Fruit fly (Drosophila melanogaster) whole organism, embryonic: ENCODE results near the gene Efr.
A peak's percentile ranks its signal among the peaks of the same experiment; 100 is the strongest.

Experiments used
- CG10267 ChIP-seq: fragments of 200-800 bp; sonication (Bioruptor generic); optimal IDR thresholded peaks from 2 replicates; lab custom pipeline; 2018; ENCODE audit warnings: missing biosample characterization, mild to moderate bottlenecking, missing genetic modification characterization, moderate library complexity
- CG10979 ChIP-seq: fragments of 200-800 bp; sonication (Bioruptor generic); optimal IDR thresholded peaks from 2 replicates; lab custom pipeline; 2018; ENCODE audit warnings: missing biosample characterization, mild to moderate bottlenecking, missing genetic modification characterization, moderate library complexity
- CG11398 ChIP-seq: fragments of 200-800 bp; sonication (Bioruptor generic); optimal IDR thresholded peaks from 2 replicates; lab custom pipeline; 2016; ENCODE audit warnings: missing biosample characterization, missing genetic modification characterization
- CG11723 ChIP-seq: fragments of 200-800 bp; sonication (Bioruptor generic); optimal IDR thresholded peaks from 2 replicates; lab custom pipeline; 2017; ENCODE audit warnings: missing biosample characterization, mild to moderate bottlenecking, missing genetic modification characterization
- CG12236 ChIP-seq: fragments of 200-800 bp; sonication (Bioruptor generic); optimal IDR thresholded peaks from 2 replicates; lab custom pipeline; 2016; ENCODE audit warnings: missing biosample characterization, missing genetic modification characterization
- CG12942 ChIP-seq: fragments of 200-800 bp; sonication (Bioruptor generic); optimal IDR thresholded peaks from 3 replicates; lab custom pipeline; 2016; ENCODE audit warnings: missing biosample characterization, missing genetic modification characterization
- CG13424 ChIP-seq: fragments of 200-800 bp; sonication (Bioruptor generic); optimal IDR thresholded peaks from 2 replicates; lab custom pipeline; 2019; ENCODE audit warnings: missing biosample characterization, mild to moderate bottlenecking, missing genetic modification characterization, moderate library complexity
- CG14710 ChIP-seq: fragments of 200-800 bp; sonication (Bioruptor generic); optimal IDR thresholded peaks from 3 replicates; lab custom pipeline; 2019; ENCODE audit warnings: missing biosample characterization, mild to moderate bottlenecking, missing genetic modification characterization, moderate library complexity
- CG17359 ChIP-seq: fragments of 200-800 bp; sonication (Bioruptor generic); optimal IDR thresholded peaks from 3 replicates; lab custom pipeline; 2018; ENCODE audit warnings: missing biosample characterization, mild to moderate bottlenecking, missing genetic modification characterization, moderate library complexity
- CG2116 ChIP-seq: fragments of 200-800 bp; sonication (Bioruptor generic); optimal IDR thresholded peaks from 3 replicates; lab custom pipeline; 2018; ENCODE audit warnings: missing biosample characterization, mild to moderate bottlenecking, missing genetic modification characterization
- CG2678 ChIP-seq: fragments of 200-800 bp; sonication (Bioruptor generic); optimal IDR thresholded peaks from 3 replicates; lab custom pipeline; 2019; ENCODE audit warnings: missing biosample characterization, mild to moderate bottlenecking, missing genetic modification characterization, moderate library complexity
- CG3065 ChIP-seq: fragments of 200-800 bp; sonication (Bioruptor generic); optimal IDR thresholded peaks from 2 replicates; lab custom pipeline; 2016; ENCODE audit warnings: missing biosample characterization, missing genetic modification characterization
- CG3838 ChIP-seq: fragments of 200-800 bp; sonication (Bioruptor generic); optimal IDR thresholded peaks from 3 replicates; lab custom pipeline; 2016; ENCODE audit warnings: missing biosample characterization, missing genetic modification characterization
- CG5180 ChIP-seq: fragments of 200-800 bp; sonication (Bioruptor generic); optimal IDR thresholded peaks from 3 replicates; lab custom pipeline; 2017; ENCODE audit warnings: missing biosample characterization, missing genetic modification characterization, mild to moderate bottlenecking, moderate library complexity, missing genetic modification reagents
- CG7372 ChIP-seq: fragments of 200-800 bp; sonication (Bioruptor generic); IDR thresholded peaks from 2 replicates; pipeline ENCODE4 v1.3.6; 2022; ENCODE audit warnings: missing biosample characterization, missing genetic modification characterization
- CG7839 ChIP-seq: fragments of 200-800 bp; sonication (Bioruptor generic); optimal IDR thresholded peaks from 3 replicates; lab custom pipeline; 2018; ENCODE audit warnings: missing biosample characterization, mild to moderate bottlenecking, missing genetic modification characterization, moderate library complexity
- CG8944 ChIP-seq: fragments of 200-800 bp; sonication (Bioruptor generic); optimal IDR thresholded peaks from 3 replicates; lab custom pipeline; 2016; ENCODE audit warnings: missing biosample characterization, missing genetic modification characterization
- Dref ChIP-seq: fragments of 200-800 bp; sonication (Bioruptor generic); IDR thresholded peaks from 2 replicates; pipeline ENCODE4 v1.3.6; 2022; ENCODE audit warnings: missing biosample characterization, missing genetic modification characterization
- Hey ChIP-seq: fragments of 200-800 bp; sonication (Bioruptor generic); optimal IDR thresholded peaks from 3 replicates; lab custom pipeline; 2018; ENCODE audit warnings: missing biosample characterization, mild to moderate bottlenecking, missing genetic modification characterization
- Hr78 ChIP-seq, 2 experiments: fragments of 200-800 bp in 1 of 2; fragments of >200 bp in 1 of 2; sonication (Bioruptor generic) in 1 of 2; optimal IDR thresholded peaks; 2 replicates each; lab custom pipeline; 2017 to 2019; ENCODE audit warnings: missing biosample characterization in 2 of 2, missing genetic modification characterization in 2 of 2, mild to moderate bottlenecking in 1 of 2, moderate library complexity in 1 of 2
- Mes4 ChIP-seq: fragments of 200-800 bp; sonication (Bioruptor generic); optimal IDR thresholded peaks from 2 replicates; lab custom pipeline; 2016; ENCODE audit warnings: missing biosample characterization, missing genetic modification characterization
- NfI ChIP-seq: fragments of 200-800 bp; sonication (Bioruptor generic); optimal IDR thresholded peaks from 3 replicates; lab custom pipeline; 2018; ENCODE audit warnings: missing biosample characterization, mild to moderate bottlenecking, missing genetic modification characterization, moderate library complexity
- Rfx ChIP-seq: fragments of 200-800 bp; sonication (Bioruptor generic); IDR thresholded peaks from 2 replicates; pipeline ENCODE4 v1.3.6; 2022; ENCODE audit warnings: missing biosample characterization, missing genetic modification characterization
- Sox100B ChIP-seq: fragments of 200-800 bp; sonication (Bioruptor generic); optimal IDR thresholded peaks from 3 replicates; lab custom pipeline; 2018; ENCODE audit warnings: missing biosample characterization, mild to moderate bottlenecking, missing genetic modification characterization
- Ssrp ChIP-seq: fragments of 200-800 bp; sonication (Bioruptor generic); optimal IDR thresholded peaks from 2 replicates; lab custom pipeline; 2018; ENCODE audit warnings: missing biosample characterization, mild to moderate bottlenecking, missing genetic modification characterization, moderate library complexity
- Trl ChIP-seq, 3 experiments: fragments of >200 bp in 2 of 3; fragments of 200-800 bp in 1 of 3; sonication (Bioruptor generic) in 1 of 3; optimal IDR thresholded peaks; 2 replicates in 1 of 3; 3 replicates in 2 of 3; lab custom pipeline; 2016 to 2017; ENCODE audit warnings: missing biosample characterization in 1 of 3, missing genetic modification characterization in 1 of 3
- Vsx1 ChIP-seq: fragments of 200-800 bp; sonication (Bioruptor generic); optimal IDR thresholded peaks from 2 replicates; lab custom pipeline; 2017; ENCODE audit warnings: missing biosample characterization, mild to moderate bottlenecking, missing genetic modification characterization, missing genetic modification reagents
- Xrp1 ChIP-seq: fragments of 200-800 bp; sonication (Bioruptor generic); IDR thresholded peaks from 2 replicates; pipeline ENCODE4 v1.3.6; 2022; ENCODE audit warnings: missing biosample characterization, missing genetic modification characterization
- YL-1 ChIP-seq: fragments of 200-800 bp; sonication (Bioruptor generic); optimal IDR thresholded peaks from 3 replicates; lab custom pipeline; 2017; ENCODE audit warnings: missing biosample characterization, mild to moderate bottlenecking, missing genetic modification characterization
- ara ChIP-seq: fragments of 200-800 bp; sonication (Bioruptor generic); IDR thresholded peaks from 2 replicates; pipeline ENCODE4 v1.3.6; 2022; ENCODE audit warnings: missing biosample characterization, missing genetic modification characterization
- br ChIP-seq: fragments of >200 bp; optimal IDR thresholded peaks from 2 replicates; lab custom pipeline; 2017
- chif ChIP-seq, 2 experiments: fragments of 200-800 bp; sonication (Bioruptor generic); optimal IDR thresholded peaks; 3 replicates each; lab custom pipeline; 2016; ENCODE audit warnings: missing biosample characterization in 2 of 2, missing genetic modification characterization in 2 of 2
- croc ChIP-seq: fragments of 200-800 bp; sonication (Bioruptor generic); conservative IDR thresholded peaks from 3 replicates; pipeline ENCODE4 v1.3.6; 2022; ENCODE audit warnings: missing biosample characterization, missing genetic modification characterization
- dati ChIP-seq: fragments of 200-800 bp; sonication (Bioruptor generic); IDR thresholded peaks from 2 replicates; pipeline ENCODE4 v1.3.6; 2022; ENCODE audit warnings: missing biosample characterization, missing genetic modification characterization
- dmrt11E ChIP-seq: fragments of 200-800 bp; sonication (Bioruptor generic); optimal IDR thresholded peaks from 3 replicates; lab custom pipeline; 2018; ENCODE audit warnings: missing biosample characterization, mild to moderate bottlenecking, missing genetic modification characterization, moderate library complexity
- dysf ChIP-seq: fragments of 200-800 bp; sonication (Bioruptor generic); IDR thresholded peaks from 3 replicates; pipeline ENCODE4 v1.3.6; 2022; ENCODE audit warnings: missing biosample characterization, missing genetic modification characterization
- emc ChIP-seq: fragments of 200-800 bp; sonication (Bioruptor generic); optimal IDR thresholded peaks from 2 replicates; lab custom pipeline; 2016; ENCODE audit warnings: missing biosample characterization, missing genetic modification characterization
- exex ChIP-seq: fragments of 200-800 bp; sonication (Bioruptor generic); optimal IDR thresholded peaks from 4 replicates; lab custom pipeline; 2018; ENCODE audit warnings: missing biosample characterization, mild to moderate bottlenecking, missing genetic modification characterization, moderate library complexity
- hbn ChIP-seq: fragments of 200-800 bp; sonication (Bioruptor generic); IDR thresholded peaks from 2 replicates; pipeline ENCODE4 v1.3.6; 2022; ENCODE audit warnings: missing biosample characterization, missing genetic modification characterization; ENCODE audit not compliant: partially characterized antibody
- kay ChIP-seq: fragments of 200-800 bp; sonication (Bioruptor generic); optimal IDR thresholded peaks from 2 replicates; lab custom pipeline; 2016; ENCODE audit warnings: missing biosample characterization, missing genetic modification characterization
- onecut ChIP-seq: fragments of 200-800 bp; sonication (Bioruptor generic); IDR thresholded peaks from 2 replicates; pipeline ENCODE4 v1.3.6; 2022; ENCODE audit warnings: missing biosample characterization, missing genetic modification characterization
- peb ChIP-seq: fragments of 200-800 bp; sonication (Bioruptor generic); IDR thresholded peaks from 2 replicates; pipeline ENCODE4 v1.3.6; 2022; ENCODE audit warnings: missing biosample characterization, missing genetic modification characterization
- pho ChIP-seq: fragments of 200-800 bp; sonication (Bioruptor generic); optimal IDR thresholded peaks from 2 replicates; lab custom pipeline; 2016; ENCODE audit warnings: missing biosample characterization, missing genetic modification characterization
- prd ChIP-seq, 3 experiments: fragments of >200 bp in 2 of 3; fragments of 200-800 bp in 1 of 3; sonication (Bioruptor generic) in 1 of 3; optimal IDR thresholded peaks in 2 of 3; IDR thresholded peaks in 1 of 3; 2 replicates in 2 of 3; 3 replicates in 1 of 3; pipeline versions ENCODE4 v1.3.6 to Lab custom; 2017 to 2022; ENCODE audit warnings: missing biosample characterization in 1 of 3, missing genetic modification characterization in 1 of 3
- shn ChIP-seq: fragments of 200-800 bp; sonication (Bioruptor generic); optimal IDR thresholded peaks from 3 replicates; lab custom pipeline; 2016; ENCODE audit warnings: missing biosample characterization, missing genetic modification characterization
- sr ChIP-seq: fragments of 200-800 bp; sonication (Bioruptor generic); IDR thresholded peaks from 3 replicates; pipeline ENCODE4 v1.3.6; 2022; ENCODE audit warnings: missing biosample characterization, missing genetic modification characterization
- tin ChIP-seq: fragments of 200-800 bp; sonication (Bioruptor generic); optimal IDR thresholded peaks from 3 replicates; lab custom pipeline; 2016; ENCODE audit warnings: missing biosample characterization, missing genetic modification characterization
- unpg ChIP-seq: fragments of 200-800 bp; sonication (Bioruptor generic); optimal IDR thresholded peaks from 3 replicates; lab custom pipeline; 2018; ENCODE audit warnings: missing biosample characterization, mild to moderate bottlenecking, missing genetic modification characterization, moderate library complexity
- usp ChIP-seq: fragments of >200 bp; optimal IDR thresholded peaks from 2 replicates; lab custom pipeline; 2017; ENCODE audit warnings: missing biosample characterization, missing genetic modification characterization
- yki ChIP-seq: fragments of >200 bp; optimal IDR thresholded peaks from 3 replicates; lab custom pipeline; 2018

Efr gene

DNA sequence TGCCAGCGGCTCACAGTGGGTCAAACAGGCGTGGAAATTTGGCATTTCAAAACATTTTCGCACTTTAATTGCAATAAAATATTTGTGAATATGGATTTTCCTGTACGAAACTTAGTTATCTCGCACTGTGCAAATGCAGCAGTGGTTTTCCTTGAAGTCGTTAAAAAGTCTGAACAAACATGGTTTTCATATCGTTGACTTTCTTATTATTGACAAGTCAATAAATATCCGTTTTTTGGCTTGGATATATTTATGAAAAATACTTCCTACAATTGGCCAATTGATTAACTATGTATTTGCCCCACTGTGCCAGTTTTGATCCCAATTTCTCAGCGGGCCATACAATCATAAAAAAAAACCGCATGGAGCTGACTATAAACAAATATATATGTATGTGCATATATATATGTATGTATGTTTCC lies 45.7 kb downstream of the Efr start (continued):
- TF ChIP-seq kay (GFP tag; lab: Kevin White, UChicago), result peak; percentile 92
- TF ChIP-seq dysf (GFP tag; lab: Robert Waterston, UW), result peak; percentile 96
- peak; percentile 94 for TF ChIP-seq croc
- TF ChIP-seq dmrt11E (tag; lab: Kevin White, UChicago), result peak; percentile 90
- peak; percentile 66 for TF ChIP-seq Hey (tag; lab: Kevin White, UChicago)
- TF ChIP-seq CG8944, result peak; percentile 95
- TF ChIP-seq yki (lab: Kevin White, UChicago), result no peak
- TF ChIP-seq sr (GFP tag; lab: Robert Waterston, UW), result peak; percentile 81
- TF ChIP-seq CG11398 (GFP tag; lab: Kevin White, UChicago), result peak; percentile 89
- TF ChIP-seq YL-1 (GFP tag; lab: Kevin White, UChicago), result peak; percentile 61
- TF ChIP-seq emc (GFP tag; lab: Kevin White, UChicago), result peak; percentile 83
- peak; percentile 94 for TF ChIP-seq NfI (GFP tag; lab: Kevin White, UChicago)
- peak; percentile 97 for TF ChIP-seq CG2678
- TF ChIP-seq unpg (GFP tag; lab: Kevin White, UChicago), result peak; percentile 96
- TF ChIP-seq onecut (GFP tag; lab: Robert Waterston, UW), result peak; percentile 89
- peak; percentile 84 for TF ChIP-seq CG2116 (GFP tag; lab: Kevin White, UChicago)
- TF ChIP-seq CG7372, result peak; percentile 93
- TF ChIP-seq dati (GFP tag; lab: Robert Waterston, UW), result peak; percentile 83
- peak; percentile 96 for TF ChIP-seq Xrp1
- peak; percentile 95 for TF ChIP-seq tin (GFP tag; lab: Kevin White, UChicago)
- peak; percentile 94 for TF ChIP-seq CG11723
- no peak for TF ChIP-seq prd (optimal IDR thresholded peaks at IDR 0.05; lab: Kevin White, UChicago)
- TF ChIP-seq prd (GFP tag; IDR thresholded peaks at IDR 0.05; lab: Robert Waterston, UW), result peak; percentile 94
- TF ChIP-seq br (lab: Kevin White, UChicago), result no peak
- TF ChIP-seq usp (GFP tag; lab: Kevin White, UChicago), result no peak
- peak; percentile 87 for TF ChIP-seq peb (GFP tag; lab: Robert Waterston, UW)
- TF ChIP-seq exex, result peak; percentile 67
- peak; percentile 92 for TF ChIP-seq ara
- peak; percentile 97 for TF ChIP-seq CG13424 (tag; lab: Kevin White, UChicago)
- TF ChIP-seq Rfx (GFP tag; lab: Robert Waterston, UW), result peak; percentile 88
- TF ChIP-seq Hr78 (GFP tag; optimal IDR thresholded peaks at IDR 0.05; lab: Kevin White, UChicago), result peak in 1 of 2 experiments; percentile 89
- TF ChIP-seq CG5180 (GFP tag; lab: Kevin White, UChicago), result peak; percentile 89
- TF ChIP-seq CG12236 (GFP tag; lab: Kevin White, UChicago), result peak; percentile 96
- peak; percentile 86 for TF ChIP-seq CG3838 (GFP tag; lab: Kevin White, UChicago)
- TF ChIP-seq chif (GFP tag; optimal IDR thresholded peaks at IDR 0.05; lab: Kevin White, UChicago), result peak; percentile 96
- peak; percentile 91 for TF ChIP-seq CG14710 (tag; lab: Kevin White, UChicago)
- TF ChIP-seq Vsx1, result peak; percentile 97
- TF ChIP-seq CG12942, result peak; percentile 95
- TF ChIP-seq shn (GFP tag; lab: Kevin White, UChicago), result peak; percentile 96
- peak; percentile 96 for TF ChIP-seq Mes4 (GFP tag; lab: Kevin White, UChicago)
- 0 out of 2 replicates have a peak, but pooled peaks have one; percentile 23 for TF ChIP-seq Dref
- TF ChIP-seq Trl (optimal IDR thresholded peaks at IDR 0.05; lab: Kevin White, UChicago), result no peak
- TF ChIP-seq Trl (GFP tag; optimal IDR thresholded peaks at IDR 0.05; lab: Kevin White, UChicago), result peak; percentile 96
- peak; percentile 97 for TF ChIP-seq Ssrp (tag; lab: Kevin White, UChicago)
- no peak for TF ChIP-seq hbn
- peak; percentile 99 for TF ChIP-seq Sox100B
- peak; percentile 91 for TF ChIP-seq CG3065 (GFP tag; lab: Kevin White, UChicago)
- TF ChIP-seq CG7839 (tag; lab: Kevin White, UChicago), result peak; percentile 97
- TF ChIP-seq CG10267, result peak; percentile 90
- TF ChIP-seq CG10979 (tag; lab: Kevin White, UChicago), result peak; percentile 95
- TF ChIP-seq pho (GFP tag; lab: Kevin White, UChicago), result peak; percentile 91
- peak; percentile 96 for TF ChIP-seq CG17359
